Fruit fly (Drosophila melanogaster): ENCODE measurements around the gene CG9663.

CG9663 gene

DNA sequence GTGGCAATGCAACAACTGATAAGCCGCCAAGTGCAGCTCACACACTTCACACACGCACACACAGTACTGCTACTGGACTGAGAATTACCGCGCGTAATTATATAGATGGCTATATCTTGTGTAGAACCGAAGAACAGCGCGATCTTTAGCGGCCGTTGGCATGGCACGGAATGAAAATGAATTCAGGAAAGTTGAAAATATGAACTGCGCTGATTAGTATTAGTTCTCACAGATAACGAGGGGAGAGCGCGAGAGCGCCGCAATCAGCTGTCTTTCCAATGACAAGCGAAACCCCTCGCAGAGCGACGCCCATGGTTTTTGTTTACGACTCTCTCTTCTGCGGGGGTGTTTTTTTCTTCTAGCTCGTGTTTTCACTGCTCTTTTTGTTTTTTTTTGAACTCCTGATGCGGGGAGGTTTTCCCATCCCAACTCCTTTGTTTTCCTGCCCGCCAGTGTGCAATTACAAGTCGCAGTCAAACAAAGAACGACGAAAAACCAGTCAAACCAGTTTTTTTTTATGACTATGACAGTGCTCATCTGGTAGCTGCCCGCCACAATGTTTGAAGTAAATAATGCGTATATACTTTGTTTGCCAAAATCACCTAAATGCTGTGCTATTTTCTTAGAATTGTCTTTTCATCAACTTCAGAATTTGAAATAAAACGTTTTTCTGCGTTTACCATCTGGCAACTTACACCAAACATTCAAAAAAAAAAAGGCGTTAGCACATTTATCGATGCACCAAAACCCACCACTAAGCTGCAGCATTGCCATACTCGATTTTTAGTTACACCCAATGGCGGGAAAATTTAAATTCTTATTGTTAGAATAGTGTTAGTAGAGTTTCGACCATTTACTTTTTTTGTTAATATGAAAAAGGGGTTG, at the start of gene CG9663 (continued):
- peak; percentile 5 for TF ChIP-seq gem (tag; optimal IDR thresholded peaks at IDR 0.05)
- TF ChIP-seq CG11093 (GFP tag; IDR thresholded peaks at IDR 0.05), result no peak
- TF ChIP-seq NC2α (GFP tag; optimal IDR thresholded peaks at IDR 0.05), result no peak
- TF ChIP-seq tx (GFP tag; optimal IDR thresholded peaks at IDR 0.05), result peak; percentile 9
- no peak for TF ChIP-seq H2.0 (GFP tag; IDR thresholded peaks at IDR 0.05)
- peak; percentile 49; the same call in 2 of the 3 replicates for TF ChIP-seq row (GFP tag; IDR thresholded peaks at IDR 0.05)
- 0 out of 2 replicates have a peak, but pooled peaks have one; percentile 46 for TF ChIP-seq CG32532 (GFP tag; IDR thresholded peaks at IDR 0.05)
- no peak for TF ChIP-seq CG15269 (tag; optimal IDR thresholded peaks at IDR 0.05)
- no peak for TF ChIP-seq CG14014 (GFP tag; IDR thresholded peaks at IDR 0.05)
- no peak for TF ChIP-seq CG1024 (GFP tag; IDR thresholded peaks at IDR 0.05)
- peak; percentile 88 to 89 for TF ChIP-seq Trl (optimal IDR thresholded peaks at IDR 0.05)
- TF ChIP-seq Trl (GFP tag; optimal IDR thresholded peaks at IDR 0.05), result peak; percentile 71
- TF ChIP-seq ro (GFP tag; IDR thresholded peaks at IDR 0.05), result no peak
- peak; percentile 52 for TF ChIP-seq Rfx (GFP tag; IDR thresholded peaks at IDR 0.05)
- no peak for TF ChIP-seq h (optimal IDR thresholded peaks at IDR 0.05)
- no peak for TF ChIP-seq Dip2 (GFP tag; IDR thresholded peaks at IDR 0.05)
- TF ChIP-seq ssp (GFP tag; IDR thresholded peaks at IDR 0.05), result no peak
- TF ChIP-seq Fer3 (tag; optimal IDR thresholded peaks at IDR 0.05), result no peak
- TF ChIP-seq chn (GFP tag; optimal IDR thresholded peaks at IDR 0.05), result peak; percentile 4
- TF ChIP-seq CG10431 (GFP tag; optimal IDR thresholded peaks at IDR 0.05), result peak; percentile 51
- TF ChIP-seq Xrp1 (GFP tag; IDR thresholded peaks at IDR 0.05), result no peak
- peak; percentile 35 for TF ChIP-seq CG15514 (GFP tag; optimal IDR thresholded peaks at IDR 0.05)
- TF ChIP-seq CrebB (tag; optimal IDR thresholded peaks at IDR 0.05), result no peak
- TF ChIP-seq CG7556 (GFP tag; optimal IDR thresholded peaks at IDR 0.05), result no peak
- TF ChIP-seq CG9215 (GFP tag; IDR thresholded peaks at IDR 0.05), result peak; percentile 99
- peak; percentile 17 for TF ChIP-seq CoRest (tag; optimal IDR thresholded peaks at IDR 0.05)
- TF ChIP-seq Doc2 (GFP tag; IDR thresholded peaks at IDR 0.05), result no peak
- TF ChIP-seq Tbp (GFP tag; optimal IDR thresholded peaks at IDR 0.05), result no peak
- TF ChIP-seq Spps (tag; optimal IDR thresholded peaks at IDR 0.05), result no peak
- TF ChIP-seq CG13624 (GFP tag; optimal IDR thresholded peaks at IDR 0.05), result peak; percentile 7
- no peak for TF ChIP-seq CG11723 (GFP tag; optimal IDR thresholded peaks at IDR 0.05)
- TF ChIP-seq CG15073 (GFP tag; optimal IDR thresholded peaks at IDR 0.05), result peak; percentile 25
- TF ChIP-seq en (GFP tag; optimal IDR thresholded peaks at IDR 0.05), result no peak
- peak; percentile 97 for TF ChIP-seq E2f2 (GFP tag; IDR thresholded peaks at IDR 0.05)
- TF ChIP-seq Blimp-1 (GFP tag; optimal IDR thresholded peaks at IDR 0.05), result peak; percentile 5
- TF ChIP-seq az2 (GFP tag; optimal IDR thresholded peaks at IDR 0.05), result no peak
- TF ChIP-seq CG8089 (GFP tag; optimal IDR thresholded peaks at IDR 0.05), result no peak
- TF ChIP-seq Nf-YA (GFP tag; IDR thresholded peaks at IDR 0.05), result 0 out of 2 replicates have a peak, but pooled peaks have one; percentile 6
- TF ChIP-seq otp (GFP tag; IDR thresholded peaks at IDR 0.05), result no peak; the same call in 2 of the 3 replicates
- TF ChIP-seq CG13296 (GFP tag; optimal IDR thresholded peaks at IDR 0.05), result peak; percentile 43
- no peak for TF ChIP-seq CG33557 (GFP tag; optimal IDR thresholded peaks at IDR 0.05)
- TF ChIP-seq pb (GFP tag; optimal IDR thresholded peaks at IDR 0.05), result peak; percentile 29
- TF ChIP-seq Hr78 (GFP tag; optimal IDR thresholded peaks at IDR 0.05), result peak in 1 of 2 experiments; percentile 81
- TF ChIP-seq Dip3 (GFP tag; optimal IDR thresholded peaks at IDR 0.05), result no peak
- TF ChIP-seq Atf3 (GFP tag; optimal IDR thresholded peaks at IDR 0.05), result no peak
- peak; percentile 6 for TF ChIP-seq twi (tag; optimal IDR thresholded peaks at IDR 0.05)
- peak; percentile 62 for TF ChIP-seq lab (GFP tag; optimal IDR thresholded peaks at IDR 0.05)
- peak; percentile 75 for TF ChIP-seq chm (GFP tag; IDR thresholded peaks at IDR 0.05)
- peak; percentile 78 for TF ChIP-seq CG9797 (GFP tag; optimal IDR thresholded peaks at IDR 0.05)
- peak; percentile 43 for TF ChIP-seq lbe (GFP tag; optimal IDR thresholded peaks at IDR 0.05)
- TF ChIP-seq repo (GFP tag; optimal IDR thresholded peaks at IDR 0.05), result no peak
